Worm (Caenorhabditis elegans) whole organism, L2 larva: ENCODE results near the gene F15E6.4.
A peak's percentile ranks its signal among the peaks of the same experiment; 100 is the strongest.

Source experiments
- C34F6.9 ChIP-seq: fragments of 150-350 bp; optimal IDR thresholded peaks from 2 replicates; lab custom pipeline; 2014; ENCODE audit warnings: missing biosample characterization, missing genetic modification characterization
- F13H6.1 ChIP-seq: sonication (generic microtip); optimal IDR thresholded peaks from 2 replicates; lab custom pipeline; 2016; ENCODE audit warnings: missing genetic modification characterization, missing compliant biosample characterization
- R02D3.7 ChIP-seq: fragments of 150-350 bp; optimal IDR thresholded peaks from 2 replicates; lab custom pipeline; 2014; ENCODE audit warnings: missing biosample characterization, missing genetic modification characterization
- Y55F3AM.14 ChIP-seq: fragments of 200-800 bp; sonication (Bioruptor generic); optimal IDR thresholded peaks from 2 replicates; lab custom pipeline; 2018; ENCODE audit warnings: mild to moderate bottlenecking, missing genetic modification characterization, missing compliant biosample characterization
- ZK546.5 ChIP-seq: sonication (generic microtip); optimal IDR thresholded peaks from 2 replicates; lab custom pipeline; 2017; ENCODE audit warnings: missing biosample characterization, missing genetic modification characterization
- alr-1 ChIP-seq: fragments of 150-350 bp; optimal IDR thresholded peaks from 2 replicates; lab custom pipeline; 2014; ENCODE audit warnings: missing biosample characterization, missing genetic modification characterization
- aly-2 ChIP-seq: fragments of 150-350 bp; optimal IDR thresholded peaks from 2 replicates; lab custom pipeline; 2014; ENCODE audit warnings: missing biosample characterization, missing genetic modification characterization
- ama-1 ChIP-seq: fragments of 150-350 bp; optimal IDR thresholded peaks from 2 replicates; lab custom pipeline; 2018; ENCODE audit warnings: inconsistent platforms
- blmp-1 ChIP-seq: sonication (generic microtip); optimal IDR thresholded peaks from 2 replicates; lab custom pipeline; 2017; ENCODE audit warnings: missing genetic modification characterization, mild to moderate bottlenecking, missing compliant biosample characterization, antibody characterized with exemption, moderate library complexity; ENCODE audit not compliant: insufficient read depth
- ceh-16 ChIP-seq: fragments of 150-350 bp; optimal IDR thresholded peaks from 2 replicates; lab custom pipeline; 2014; ENCODE audit warnings: missing biosample characterization, missing genetic modification characterization
- ceh-82 ChIP-seq: fragments of 150-350 bp; optimal IDR thresholded peaks from 2 replicates; lab custom pipeline; 2014; ENCODE audit warnings: missing biosample characterization, missing genetic modification characterization
- crh-2 ChIP-seq: sonication (generic microtip); optimal IDR thresholded peaks from 2 replicates; lab custom pipeline; 2017; ENCODE audit warnings: missing biosample characterization, missing genetic modification characterization
- egl-27 ChIP-seq: sonication (generic microtip); optimal IDR thresholded peaks from 3 replicates; lab custom pipeline; 2017; ENCODE audit warnings: missing biosample characterization, missing genetic modification reagents, missing genetic modification characterization
- elt-1 ChIP-seq: fragments of 150-350 bp; optimal IDR thresholded peaks from 2 replicates; lab custom pipeline; 2014; ENCODE audit warnings: missing biosample characterization, missing genetic modification characterization
- elt-3 ChIP-seq: sonication (generic microtip); optimal IDR thresholded peaks from 2 replicates; lab custom pipeline; 2017; ENCODE audit warnings: missing biosample characterization, missing genetic modification characterization
- fos-1 ChIP-seq: fragments of 150-350 bp; optimal IDR thresholded peaks from 2 replicates; lab custom pipeline; 2014; ENCODE audit warnings: missing biosample characterization, missing genetic modification characterization
- gmeb-1 ChIP-seq: fragments of 150-350 bp; optimal IDR thresholded peaks from 2 replicates; lab custom pipeline; 2014; ENCODE audit warnings: missing biosample characterization, missing genetic modification characterization
- lin-11 ChIP-seq: fragments of 150-350 bp; sonication (generic microtip); optimal IDR thresholded peaks from 2 replicates; lab custom pipeline; 2014; ENCODE audit warnings: missing biosample characterization, missing genetic modification characterization, inconsistent platforms, mixed read lengths
- lin-13 ChIP-seq: fragments of 150-350 bp; optimal IDR thresholded peaks from 2 replicates; lab custom pipeline; 2014; ENCODE audit warnings: missing biosample characterization, missing genetic modification reagents, missing genetic modification characterization
- lsy-2 ChIP-seq, 2 experiments: fragments of 150-350 bp in 1 of 2; sonication (generic microtip) in 1 of 2; optimal IDR thresholded peaks; 2 replicates each; lab custom pipeline; 2014 to 2017; ENCODE audit warnings: missing biosample characterization in 2 of 2, missing genetic modification characterization in 2 of 2
- mab-5 ChIP-seq: fragments of 150-350 bp; optimal IDR thresholded peaks from 2 replicates; lab custom pipeline; 2014; ENCODE audit warnings: missing biosample characterization, missing genetic modification characterization
- mdl-1 ChIP-seq, 2 experiments: fragments of 150-350 bp in 1 of 2; sonication (generic microtip) in 1 of 2; optimal IDR thresholded peaks; 2 replicates each; lab custom pipeline; 2017; ENCODE audit warnings: missing biosample characterization in 2 of 2, missing genetic modification characterization in 2 of 2
- nhr-10 ChIP-seq: sonication (generic microtip); optimal IDR thresholded peaks from 2 replicates; lab custom pipeline; 2017; ENCODE audit warnings: missing biosample characterization, missing genetic modification characterization
- nhr-11 ChIP-seq: fragments of 150-350 bp; optimal IDR thresholded peaks from 2 replicates; lab custom pipeline; 2014; ENCODE audit warnings: missing biosample characterization, missing genetic modification characterization
- nhr-12 ChIP-seq: fragments of 150-350 bp; optimal IDR thresholded peaks from 2 replicates; lab custom pipeline; 2014; ENCODE audit warnings: missing biosample characterization, missing genetic modification characterization
- nhr-129 ChIP-seq: fragments of 150-350 bp; optimal IDR thresholded peaks from 2 replicates; lab custom pipeline; 2014; ENCODE audit warnings: missing biosample characterization, missing genetic modification characterization
- nhr-21 ChIP-seq: fragments of 150-350 bp; optimal IDR thresholded peaks from 2 replicates; lab custom pipeline; 2014; ENCODE audit warnings: missing biosample characterization, missing genetic modification characterization
- nhr-25 ChIP-seq: fragments of 150-350 bp; sonication (generic microtip); optimal IDR thresholded peaks from 3 replicates; lab custom pipeline; 2014; ENCODE audit warnings: missing biosample characterization, missing genetic modification characterization
- nhr-6 ChIP-seq: fragments of 150-350 bp; optimal IDR thresholded peaks from 2 replicates; lab custom pipeline; 2014; ENCODE audit warnings: missing biosample characterization, missing genetic modification characterization
- peb-1 ChIP-seq: fragments of 150-350 bp; optimal IDR thresholded peaks from 2 replicates; lab custom pipeline; 2014; ENCODE audit warnings: missing biosample characterization, missing genetic modification characterization
- skn-1 ChIP-seq: sonication (generic microtip); optimal IDR thresholded peaks from 2 replicates; lab custom pipeline; 2017; ENCODE audit warnings: missing biosample characterization, missing genetic modification characterization
- sma-3 ChIP-seq: sonication (generic microtip); optimal IDR thresholded peaks from 2 replicates; lab custom pipeline; 2016; ENCODE audit warnings: missing genetic modification reagents, missing genetic modification characterization, missing compliant biosample characterization
- sma-9 ChIP-seq, 2 experiments: fragments of 150-350 bp in 1 of 2; sonication (generic microtip) in 1 of 2; optimal IDR thresholded peaks; 2 replicates each; lab custom pipeline; 2014 to 2016; ENCODE audit warnings: missing genetic modification characterization in 2 of 2, mild to moderate bottlenecking in 1 of 2, missing biosample characterization in 1 of 2, missing compliant biosample characterization in 1 of 2, missing genetic modification reagents in 1 of 2, moderate library complexity in 1 of 2
- snpc-4 ChIP-seq: fragments of 150-350 bp; optimal IDR thresholded peaks from 2 replicates; lab custom pipeline; 2014; ENCODE audit warnings: missing biosample characterization, missing genetic modification characterization
- unc-39 ChIP-seq: fragments of 150-350 bp; optimal IDR thresholded peaks from 2 replicates; lab custom pipeline; 2014; ENCODE audit warnings: missing biosample characterization, missing genetic modification characterization
- unc-55 ChIP-seq: fragments of 150-350 bp; sonication (generic microtip); optimal IDR thresholded peaks from 3 replicates; lab custom pipeline; 2014; ENCODE audit warnings: missing biosample characterization, missing genetic modification reagents, missing genetic modification characterization
- unc-62 ChIP-seq: fragments of 150-350 bp; optimal IDR thresholded peaks from 2 replicates; lab custom pipeline; 2014; ENCODE audit warnings: missing biosample characterization, missing genetic modification reagents, missing genetic modification characterization
- zag-1 ChIP-seq: fragments of 150-350 bp; optimal IDR thresholded peaks from 2 replicates; lab custom pipeline; 2014; ENCODE audit warnings: missing biosample characterization, missing genetic modification characterization
- ztf-11 ChIP-seq: sonication (generic microtip); optimal IDR thresholded peaks from 2 replicates; lab custom pipeline; 2017; ENCODE audit warnings: missing biosample characterization, missing genetic modification characterization
- ztf-4 ChIP-seq: fragments of 150-350 bp; optimal IDR thresholded peaks from 2 replicates; lab custom pipeline; 2014; ENCODE audit warnings: missing biosample characterization, missing genetic modification characterization

Gene F15E6.4

ce11 chrIV:4277694-4278093 is 13.6 kb upstream of the F15E6.4 start, which contains the start of gene nhr-78:
nhr-78 (minus strand) TSS chrIV:4277875.
- TF ChIP-seq elt-1 (no peak), unc-62 (GFP tag; lab: Kevin White, UChicago) (no peak), sma-9 (GFP tag; optimal IDR thresholded peaks at IDR 0.05; lab: Kevin White, UChicago) (peak; percentile 5), sma-9 (tag; optimal IDR thresholded peaks at IDR 0.05; lab: Kevin White, UChicago) (no peak), ztf-11 (tag; lab: Kevin White, UChicago) (no peak), lin-13 (no peak), aly-2 (tag; lab: Kevin White, UChicago) (no peak), alr-1 (tag; lab: Kevin White, UChicago) (no peak), skn-1 (tag; lab: Kevin White, UChicago) (no peak), peb-1 (tag; lab: Kevin White, UChicago) (no peak), blmp-1 (tag; lab: Kevin White, UChicago) (no peak), nhr-21 (no peak), sma-3 (peak; percentile 15), lsy-2 (tag; optimal IDR thresholded peaks at IDR 0.05; lab: Kevin White, UChicago) (no peak), snpc-4 (tag; lab: Kevin White, UChicago) (no peak), crh-2 (no peak), F13H6.1 (tag; lab: Kevin White, UChicago) (peak; percentile 37), nhr-129 (tag; lab: Kevin White, UChicago) (no peak), C34F6.9 (tag; lab: Kevin White, UChicago) (peak; percentile 14), unc-55 (no peak), elt-3 (no peak), lin-11 (tag; lab: Kevin White, UChicago) (no peak), nhr-25 (tag; lab: Kevin White, UChicago) (no peak), mdl-1 (tag; optimal IDR thresholded peaks at IDR 0.05; lab: Kevin White, UChicago) (no peak), mab-5 (no peak), ceh-16 (tag; lab: Kevin White, UChicago) (no peak), gmeb-1 (tag; lab: Kevin White, UChicago) (peak; percentile 40), nhr-11 (tag; lab: Kevin White, UChicago) (no peak)

- TF ChIP-seq ztf-4 (tag; lab: Kevin White, UChicago), result no peak
- TF ChIP-seq ama-1, result no peak
- TF ChIP-seq ceh-82 (tag; lab: Kevin White, UChicago), result no peak
- TF ChIP-seq lin-13, result no peak
- no peak for TF ChIP-seq nhr-12 (tag; lab: Kevin White, UChicago)
- no peak for TF ChIP-seq elt-3
- TF ChIP-seq nhr-25 (tag; lab: Kevin White, UChicago), result no peak
- TF ChIP-seq egl-27 (tag; lab: Kevin White, UChicago), result no peak
- no peak for TF ChIP-seq fos-1 (tag; lab: Kevin White, UChicago)
- no peak for TF ChIP-seq peb-1 (tag; lab: Kevin White, UChicago)
- no peak for TF ChIP-seq unc-62 (GFP tag; lab: Kevin White, UChicago)
- TF ChIP-seq, all 48 proteins: peak for 0
Observed at ce11 chrIV:4284020-4284419, 7.3 kb upstream of the F15E6.4 start, which contains the start of gene F15E6.6. F15E6.6 (minus strand) TSS chrIV:4284120.

ce11 chrIV:4284989-4285388 is 6.3 kb upstream of the F15E6.4 start:
- peak; percentile 89 for TF ChIP-seq fos-1 (tag; lab: Kevin White, UChicago)
- TF ChIP-seq egl-27 (tag; lab: Kevin White, UChicago), result no peak
- TF ChIP-seq skn-1 (tag; lab: Kevin White, UChicago), result peak; percentile 8
- TF ChIP-seq gmeb-1 (tag; lab: Kevin White, UChicago), result peak; percentile 13

ce11 chrIV:4288332-4288731 is 2.9 kb upstream of the F15E6.4 start, which contains the start of gene srv-4:
srv-4 (minus strand) TSS chrIV:4288432.
- TF ChIP-seq unc-55, result no peak
- TF ChIP-seq nhr-129 (tag; lab: Kevin White, UChicago), result no peak
- TF ChIP-seq, all 48 proteins: peak for 0

- TF ChIP-seq Y55F3AM.14 (GFP tag; lab: Kevin White, UChicago) (no peak), fos-1 (tag; lab: Kevin White, UChicago) (no peak), F13H6.1 (tag; lab: Kevin White, UChicago) (no peak), ZK546.5 (no peak), unc-39 (tag; lab: Kevin White, UChicago) (no peak), ama-1 (no peak), R02D3.7 (no peak), nhr-6 (tag; lab: Kevin White, UChicago) (no peak), nhr-25 (tag; lab: Kevin White, UChicago) (no peak), elt-3 (no peak), nhr-21 (no peak), blmp-1 (tag; lab: Kevin White, UChicago) (no peak), nhr-10 (tag; lab: Kevin White, UChicago) (no peak), zag-1 (tag; lab: Kevin White, UChicago) (no peak), ceh-16 (tag; lab: Kevin White, UChicago) (no peak), ztf-11 (tag; lab: Kevin White, UChicago) (no peak), ztf-4 (tag; lab: Kevin White, UChicago) (no peak), nhr-12 (tag; lab: Kevin White, UChicago) (no peak), egl-27 (tag; lab: Kevin White, UChicago) (no peak)
Observed at ce11 chrIV:4289267-4289666, 2.0 kb upstream of the F15E6.4 start, which contains the start of gene F15E6.5. F15E6.5 (plus strand) TSS chrIV:4289567.
